Worm (Caenorhabditis elegans): ENCODE measurements around the gene rabr-3.

ce11 chrV:16218522-16218921 lies 23.0 kb downstream of the rabr-3 start, which contains the start of gene F11A5.15:
- TF ChIP-seq nhr-25 (tag; optimal IDR thresholded peaks at IDR 0.05) = no peak
- no peak for TF ChIP-seq aly-2 (tag; optimal IDR thresholded peaks at IDR 0.05)
- TF ChIP-seq nhr-10 (tag; optimal IDR thresholded peaks at IDR 0.05) = no peak
- TF ChIP-seq lin-39 (tag; optimal IDR thresholded peaks at IDR 0.05) = no peak
- TF ChIP-seq nhr-23 (tag; optimal IDR thresholded peaks at IDR 0.05) = no peak
- no peak for TF ChIP-seq ZK546.5 (tag; optimal IDR thresholded peaks at IDR 0.05)
- TF ChIP-seq nhr-77 (tag; optimal IDR thresholded peaks at IDR 0.05) = no peak
- no peak for TF ChIP-seq ztf-4 (tag; optimal IDR thresholded peaks at IDR 0.05)
- TF ChIP-seq lin-13 (GFP tag; optimal IDR thresholded peaks at IDR 0.05) = no peak
- no peak for TF ChIP-seq nhr-237 (tag; optimal IDR thresholded peaks at IDR 0.05)
- TF ChIP-seq ama-1 (optimal IDR thresholded peaks at IDR 0.05) = no peak
- TF ChIP-seq skn-1 (tag; optimal IDR thresholded peaks at IDR 0.05) = no peak
- TF ChIP-seq nhr-11 (tag; optimal IDR thresholded peaks at IDR 0.05) = no peak
- TF ChIP-seq fos-1 (tag; optimal IDR thresholded peaks at IDR 0.05) = no peak
